Fruit fly (Drosophila melanogaster) whole organism, prepupa: ENCODE data around the gene Ctu2.

ENCODE experiments used
- Blimp-1 ChIP-seq: fragments of 200-800 bp; sonication (Bioruptor generic); optimal IDR thresholded peaks from 3 replicates; lab custom pipeline; 2017; ENCODE audit warnings: missing biosample characterization, missing genetic modification characterization, mild to moderate bottlenecking, moderate library complexity, missing genetic modification reagents
- CG10669 ChIP-seq: fragments of 200-800 bp; sonication (Bioruptor generic); optimal IDR thresholded peaks from 3 replicates; lab custom pipeline; 2018; ENCODE audit warnings: missing biosample characterization, mild to moderate bottlenecking, missing genetic modification characterization, moderate library complexity
- CG11294 ChIP-seq: fragments of 200-800 bp; sonication (Bioruptor generic); IDR thresholded peaks from 2 replicates; pipeline ENCODE4 v1.3.6; 2022; ENCODE audit warnings: missing biosample characterization, missing genetic modification characterization
- CG11762 ChIP-seq: fragments of 200-800 bp; sonication (Bioruptor generic); optimal IDR thresholded peaks from 3 replicates; lab custom pipeline; 2016; ENCODE audit warnings: missing biosample characterization, missing genetic modification characterization; ENCODE audit not compliant: insufficient read depth
- CG11902 ChIP-seq: fragments of 200-800 bp; sonication (Bioruptor generic); optimal IDR thresholded peaks from 3 replicates; lab custom pipeline; 2016; ENCODE audit warnings: missing biosample characterization, missing genetic modification characterization
- CG15336 ChIP-seq: fragments of 200-800 bp; sonication (Bioruptor generic); IDR thresholded peaks from 2 replicates; pipeline ENCODE4 v1.3.6; 2022; ENCODE audit warnings: missing biosample characterization, missing genetic modification characterization
- CG1621 ChIP-seq: fragments of 200-800 bp; sonication (Bioruptor generic); optimal IDR thresholded peaks from 3 replicates; lab custom pipeline; 2018; ENCODE audit warnings: missing biosample characterization, mild to moderate bottlenecking, missing genetic modification characterization
- CG16779 ChIP-seq: fragments of 200-800 bp; sonication (Bioruptor generic); optimal IDR thresholded peaks from 3 replicates; lab custom pipeline; 2017; ENCODE audit warnings: missing biosample characterization, mild to moderate bottlenecking, missing genetic modification characterization
- CG31627 ChIP-seq: fragments of 200-800 bp; sonication (Bioruptor generic); optimal IDR thresholded peaks from 3 replicates; lab custom pipeline; 2016; ENCODE audit warnings: missing biosample characterization, missing genetic modification characterization
- CG32006 ChIP-seq: fragments of 200-800 bp; sonication (Bioruptor generic); optimal IDR thresholded peaks from 3 replicates; lab custom pipeline; 2017; ENCODE audit warnings: missing biosample characterization, mild to moderate bottlenecking, missing genetic modification characterization
- CG34406 ChIP-seq: fragments of 200-800 bp; sonication (Bioruptor generic); optimal IDR thresholded peaks from 3 replicates; lab custom pipeline; 2016; ENCODE audit warnings: missing biosample characterization, missing genetic modification characterization
- CG3919 ChIP-seq: fragments of 200-800 bp; sonication (Bioruptor generic); optimal IDR thresholded peaks from 3 replicates; lab custom pipeline; 2016; ENCODE audit warnings: missing biosample characterization, missing genetic modification characterization
- CG6163 ChIP-seq: fragments of 200-800 bp; sonication (Bioruptor generic); IDR thresholded peaks from 3 replicates; pipeline ENCODE4 v1.3.6; 2022; ENCODE audit warnings: missing biosample characterization, missing genetic modification characterization
- CG6792 ChIP-seq: fragments of 200-800 bp; sonication (Bioruptor generic); optimal IDR thresholded peaks from 3 replicates; lab custom pipeline; 2016; ENCODE audit warnings: missing biosample characterization, missing genetic modification characterization
- CG6808 ChIP-seq: fragments of 200-800 bp; sonication (Bioruptor generic); optimal IDR thresholded peaks from 3 replicates; lab custom pipeline; 2017; ENCODE audit warnings: missing biosample characterization, missing genetic modification characterization, mild to moderate bottlenecking, moderate library complexity, missing genetic modification reagents
- CG6854 ChIP-seq: fragments of 200-800 bp; sonication (Bioruptor generic); optimal IDR thresholded peaks from 2 replicates; lab custom pipeline; 2017; ENCODE audit warnings: missing biosample characterization, mild to moderate bottlenecking, missing genetic modification characterization
- CG7368 ChIP-seq: fragments of 200-800 bp; sonication (Bioruptor generic); optimal IDR thresholded peaks from 3 replicates; lab custom pipeline; 2016; ENCODE audit warnings: missing biosample characterization, missing genetic modification characterization
- CG8119 ChIP-seq: fragments of 200-800 bp; sonication (Bioruptor generic); IDR thresholded peaks from 3 replicates; pipeline ENCODE4 v1.3.6; 2022; ENCODE audit warnings: missing biosample characterization, missing genetic modification characterization
- CG9139 ChIP-seq: fragments of 200-800 bp; sonication (Bioruptor generic); optimal IDR thresholded peaks from 3 replicates; lab custom pipeline; 2017; ENCODE audit warnings: missing biosample characterization, mild to moderate bottlenecking, missing genetic modification characterization
- Eip75B ChIP-seq: fragments of 200-800 bp; sonication (Bioruptor generic); optimal IDR thresholded peaks from 3 replicates; lab custom pipeline; 2016; ENCODE audit warnings: missing biosample characterization, missing genetic modification characterization
- Eip78C ChIP-seq: fragments of 200-800 bp; sonication (Bioruptor generic); peaks from one replicate; lab custom pipeline; 2016; ENCODE audit warnings: missing biosample characterization, missing genetic modification characterization
- Eip93F ChIP-seq: fragments of 200-800 bp; sonication (Bioruptor generic); optimal IDR thresholded peaks from 2 replicates; lab custom pipeline; 2016; ENCODE audit warnings: missing biosample characterization, mild to moderate bottlenecking, missing genetic modification characterization
- Ets21C ChIP-seq: fragments of 200-800 bp; sonication (Bioruptor generic); optimal IDR thresholded peaks from 3 replicates; lab custom pipeline; 2016; ENCODE audit warnings: missing biosample characterization, missing genetic modification characterization
- Ets96B ChIP-seq: fragments of 200-800 bp; optimal IDR thresholded peaks from 2 replicates; lab custom pipeline; 2019; ENCODE audit warnings: missing biosample characterization, mild to moderate bottlenecking, missing genetic modification characterization, moderate library complexity
- Gug ChIP-seq: fragments of 200-800 bp; sonication (Bioruptor generic); IDR thresholded peaks from 2 replicates; pipeline ENCODE4 v1.3.6; 2022; ENCODE audit warnings: missing biosample characterization, missing genetic modification characterization
- Hr38 ChIP-seq: sonication (Bioruptor generic); optimal IDR thresholded peaks from 2 replicates; lab custom pipeline; 2016; ENCODE audit warnings: missing biosample characterization, missing genetic modification characterization
- Hr39 ChIP-seq: fragments of 200-800 bp; sonication (Bioruptor generic); optimal IDR thresholded peaks from 2 replicates; lab custom pipeline; 2016; ENCODE audit warnings: missing biosample characterization, missing genetic modification characterization
- Hr4 ChIP-seq: fragments of 200-800 bp; sonication (Bioruptor generic); optimal IDR thresholded peaks from 3 replicates; lab custom pipeline; 2016; ENCODE audit warnings: missing biosample characterization, missing genetic modification characterization
- Lpt ChIP-seq: fragments of 200-800 bp; sonication (Bioruptor generic); optimal IDR thresholded peaks from 3 replicates; lab custom pipeline; 2016; ENCODE audit warnings: missing biosample characterization, missing genetic modification characterization
- Met ChIP-seq: fragments of 200-800 bp; sonication (Bioruptor generic); optimal IDR thresholded peaks from 3 replicates; lab custom pipeline; 2016; ENCODE audit warnings: missing biosample characterization, missing genetic modification characterization
- Sox102F ChIP-seq: fragments of 200-800 bp; sonication (Bioruptor generic); optimal IDR thresholded peaks from 2 replicates; lab custom pipeline; 2016; ENCODE audit warnings: missing biosample characterization, mild to moderate bottlenecking, missing genetic modification characterization
- Sox14 ChIP-seq: fragments of 200-800 bp; sonication (Bioruptor generic); optimal IDR thresholded peaks from 3 replicates; lab custom pipeline; 2016; ENCODE audit warnings: missing biosample characterization, missing genetic modification characterization
- Sox15 ChIP-seq: fragments of 200-800 bp; sonication (Bioruptor generic); optimal IDR thresholded peaks from 3 replicates; lab custom pipeline; 2016; ENCODE audit warnings: missing biosample characterization, missing genetic modification characterization
- achi ChIP-seq: fragments of 200-800 bp; sonication (Bioruptor generic); optimal IDR thresholded peaks from 3 replicates; lab custom pipeline; 2016; ENCODE audit warnings: missing biosample characterization, missing genetic modification characterization
- acj6 ChIP-seq: fragments of 200-800 bp; sonication (Bioruptor generic); optimal IDR thresholded peaks from 3 replicates; lab custom pipeline; 2016; ENCODE audit warnings: missing biosample characterization, missing genetic modification characterization
- cyc ChIP-seq: fragments of 200-800 bp; sonication (Bioruptor generic); optimal IDR thresholded peaks from 3 replicates; lab custom pipeline; 2016; ENCODE audit warnings: missing biosample characterization, missing genetic modification characterization
- dac ChIP-seq: fragments of 200-800 bp; sonication (Bioruptor generic); optimal IDR thresholded peaks from 2 replicates; lab custom pipeline; 2017; ENCODE audit warnings: missing biosample characterization, mild to moderate bottlenecking, missing genetic modification characterization
- dsx ChIP-seq: fragments of 200-800 bp; optimal IDR thresholded peaks from 3 replicates; lab custom pipeline; 2019; ENCODE audit warnings: missing biosample characterization, mild to moderate bottlenecking, missing genetic modification characterization, moderate library complexity; ENCODE audit not compliant: poor library complexity, severe bottlenecking
- eg ChIP-seq: fragments of 200-800 bp; sonication (Bioruptor generic); IDR thresholded peaks from 3 replicates; pipeline ENCODE4 v1.3.6; 2022; ENCODE audit warnings: missing biosample characterization, missing genetic modification characterization
- esn ChIP-seq: fragments of 200-800 bp; sonication (Bioruptor generic); optimal IDR thresholded peaks from 2 replicates; lab custom pipeline; 2016; ENCODE audit warnings: missing biosample characterization, mild to moderate bottlenecking, missing genetic modification characterization, moderate library complexity
- fd59A ChIP-seq: fragments of 200-800 bp; sonication (Bioruptor generic); optimal IDR thresholded peaks from 2 replicates; lab custom pipeline; 2017; ENCODE audit warnings: missing biosample characterization, mild to moderate bottlenecking, missing genetic modification characterization, missing genetic modification reagents
- fkh ChIP-seq: fragments of 200-800 bp; sonication (Bioruptor generic); optimal IDR thresholded peaks from 3 replicates; lab custom pipeline; 2017; ENCODE audit warnings: missing biosample characterization, mild to moderate bottlenecking, missing genetic modification characterization, moderate library complexity
- net ChIP-seq: fragments of 200-800 bp; sonication (Bioruptor generic); optimal IDR thresholded peaks from 3 replicates; lab custom pipeline; 2016; ENCODE audit warnings: missing biosample characterization, missing genetic modification characterization
- pdm3 ChIP-seq: fragments of 200-800 bp; sonication (Bioruptor generic); optimal IDR thresholded peaks from 3 replicates; lab custom pipeline; 2016; ENCODE audit warnings: missing biosample characterization, missing genetic modification characterization
- salr ChIP-seq, 2 experiments: fragments of 200-800 bp; sonication (Bioruptor generic); optimal IDR thresholded peaks; 3 replicates each; lab custom pipeline; 2016 to 2018; ENCODE audit warnings: missing biosample characterization in 2 of 2, missing genetic modification characterization in 2 of 2, mild to moderate bottlenecking in 1 of 2
- spab ChIP-seq: fragments of 200-800 bp; sonication (Bioruptor generic); optimal IDR thresholded peaks from 2 replicates; lab custom pipeline; 2017; ENCODE audit warnings: missing biosample characterization, mild to moderate bottlenecking, missing genetic modification characterization, missing genetic modification reagents
- ss ChIP-seq, 2 experiments: fragments of 200-800 bp; sonication (Bioruptor generic); optimal IDR thresholded peaks; 2 replicates in 1 of 2; 3 replicates in 1 of 2; lab custom pipeline; 2017 to 2018; ENCODE audit warnings: mild to moderate bottlenecking in 2 of 2, missing biosample characterization in 2 of 2, missing genetic modification characterization in 2 of 2, moderate library complexity in 1 of 2
- svp ChIP-seq: fragments of 200-800 bp; sonication (Bioruptor generic); peaks from one replicate; lab custom pipeline; 2016; ENCODE audit warnings: missing biosample characterization, missing genetic modification characterization
- topi ChIP-seq: fragments of 200-800 bp; sonication (Bioruptor generic); optimal IDR thresholded peaks from 3 replicates; lab custom pipeline; 2016; ENCODE audit warnings: missing biosample characterization, missing genetic modification characterization
- vri ChIP-seq: fragments of 200-800 bp; sonication (Bioruptor generic); optimal IDR thresholded peaks from 3 replicates; lab custom pipeline; 2016; ENCODE audit warnings: missing biosample characterization, mild to moderate bottlenecking, missing genetic modification characterization

Ctu2 gene

DNA sequence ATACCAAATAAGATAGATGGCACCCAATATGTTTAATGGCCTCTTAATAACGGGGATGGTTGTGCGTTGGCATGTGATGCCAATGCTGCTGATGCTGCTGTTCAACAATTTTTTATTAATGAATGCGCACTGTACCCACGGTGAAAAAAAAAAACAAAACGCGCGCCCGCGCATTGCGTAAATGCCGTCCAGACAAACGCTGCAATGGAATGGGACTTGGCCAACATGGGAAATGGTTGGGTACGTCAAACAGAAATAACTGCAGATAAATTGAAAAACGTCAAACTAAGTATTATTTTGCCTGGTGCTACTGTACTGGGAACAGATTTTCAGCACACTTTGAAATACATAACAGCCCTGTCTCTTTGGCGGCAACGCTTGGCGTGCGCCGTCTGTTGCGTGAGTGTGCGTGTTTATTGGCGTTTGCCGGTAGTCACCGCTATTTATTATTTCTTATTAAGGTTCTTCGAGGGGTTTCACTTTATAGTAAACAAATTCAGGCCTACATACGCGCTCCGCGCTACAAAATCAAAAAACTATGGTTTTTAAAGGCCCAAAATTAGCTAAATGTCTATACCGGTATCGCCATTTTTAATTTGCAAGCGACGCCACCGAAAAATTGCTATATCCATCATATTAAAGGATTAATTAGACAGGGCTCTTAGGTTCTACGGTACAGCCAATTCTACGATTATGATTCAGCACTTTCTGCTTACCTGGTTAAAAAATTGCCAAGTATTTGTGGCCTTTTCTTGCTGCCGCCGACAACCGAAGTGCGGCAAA is 40.3 kb downstream of the Ctu2 start:
- TF ChIP-seq acj6 (peak; percentile 22), CG11902 (no peak), Ets21C (GFP tag; lab: Kevin White, UChicago) (no peak), ss (GFP tag; optimal IDR thresholded peaks at IDR 0.05; lab: Kevin White, UChicago) (peak in 1 of 2 experiments; percentile 24), esn (GFP tag; lab: Kevin White, UChicago) (peak; percentile 22), Ets96B (tag; lab: Kevin White, UChicago) (no peak), cyc (GFP tag; lab: Kevin White, UChicago) (peak; percentile 13), CG31627 (GFP tag; lab: Kevin White, UChicago) (peak; percentile 37), CG6854 (no peak), fd59A (GFP tag; lab: Kevin White, UChicago) (no peak), pdm3 (GFP tag; lab: Kevin White, UChicago) (peak; percentile 41), CG15336 (GFP tag; lab: Robert Waterston, UW) (peak; percentile 59), CG11762 (GFP tag; lab: Kevin White, UChicago) (no peak), Met (GFP tag; lab: Kevin White, UChicago) (no peak), achi (GFP tag; lab: Kevin White, UChicago) (peak; percentile 49), CG3919 (peak; percentile 35), dsx (GFP tag; lab: Kevin White, UChicago) (no peak), svp (GFP tag; lab: Kevin White, UChicago) (peak; percentile 54), Eip93F (GFP tag; lab: Kevin White, UChicago) (no peak), CG34406 (peak; percentile 10), eg (GFP tag; lab: Robert Waterston, UW) (peak; percentile 62; the same call in 2 of the 3 replicates), CG11294 (GFP tag; lab: Robert Waterston, UW) (peak; percentile 18; the same call in 1 of the 2 replicates), Sox14 (GFP tag; lab: Kevin White, UChicago) (peak; percentile 40), spab (no peak), Hr38 (GFP tag; lab: Kevin White, UChicago) (no peak), CG32006 (GFP tag; lab: Kevin White, UChicago) (peak; percentile 58), CG10669 (GFP tag; lab: Kevin White, UChicago) (no peak), fkh (no peak), vri (GFP tag; lab: Kevin White, UChicago) (no peak), CG1621 (tag; lab: Kevin White, UChicago) (no peak), CG6792 (GFP tag; lab: Kevin White, UChicago) (peak; percentile 28), dac (GFP tag; lab: Kevin White, UChicago) (peak; percentile 29), Hr39 (GFP tag; lab: Kevin White, UChicago) (peak; percentile 17), Gug (GFP tag; lab: Robert Waterston, UW) (no peak), salr (GFP tag; optimal IDR thresholded peaks at IDR 0.05; lab: Kevin White, UChicago) (peak in 1 of 2 experiments; percentile 3), Eip75B (GFP tag; lab: Kevin White, UChicago) (peak; percentile 45), Sox102F (no peak), Hr4 (GFP tag; lab: Kevin White, UChicago) (peak; percentile 69), Blimp-1 (GFP tag; lab: Kevin White, UChicago) (no peak), CG7368 (GFP tag; lab: Kevin White, UChicago) (no peak), net (GFP tag; lab: Kevin White, UChicago) (peak; percentile 27), CG6808 (GFP tag; lab: Kevin White, UChicago) (peak; percentile 38), CG8119 (GFP tag; lab: Robert Waterston, UW) (peak; percentile 72), CG16779 (tag; lab: Kevin White, UChicago) (no peak), Lpt (peak; percentile 9), CG9139 (GFP tag; lab: Kevin White, UChicago) (no peak), Eip78C (peak; percentile 80), topi (GFP tag; lab: Kevin White, UChicago) (peak; percentile 13), Sox15 (no peak), CG6163 (GFP tag; lab: Robert Waterston, UW) (0 out of 3 replicates have a peak, but pooled peaks have one; percentile 61)
